Worm (Caenorhabditis elegans) whole organism, early embryonic: ENCODE data around the gene mpz-3.

Experiments used
- aly-1 ChIP-seq: sonication (generic microtip); optimal IDR thresholded peaks from 2 replicates; lab custom pipeline; 2016; ENCODE audit warnings: missing genetic modification characterization, missing compliant biosample characterization
- ama-1 ChIP-seq: fragments of 150-350 bp; optimal IDR thresholded peaks from 2 replicates; lab custom pipeline; 2014
- ceh-13 ChIP-seq: fragments of 200-800 bp; sonication (Bioruptor generic); optimal IDR thresholded peaks from 2 replicates; lab custom pipeline; 2018; ENCODE audit warnings: mild to moderate bottlenecking, missing genetic modification characterization, missing compliant biosample characterization
- ceh-36 ChIP-seq: sonication (generic microtip); optimal IDR thresholded peaks from 2 replicates; lab custom pipeline; 2016; ENCODE audit warnings: missing genetic modification characterization, inconsistent platforms, missing compliant biosample characterization
- ets-7 ChIP-seq: sonication (generic microtip); optimal IDR thresholded peaks from 2 replicates; lab custom pipeline; 2016; ENCODE audit warnings: missing genotype, missing genetic modification characterization, missing compliant biosample characterization
- flt-1 ChIP-seq: fragments of 200-800 bp; sonication (Bioruptor generic); IDR thresholded peaks from 2 replicates; pipeline ENCODE4 v1.3.6; 2022; ENCODE audit warnings: missing genetic modification characterization, missing compliant biosample characterization
- hmbx-1 ChIP-seq: sonication (generic microtip); optimal IDR thresholded peaks from 2 replicates; lab custom pipeline; 2016; ENCODE audit warnings: mild to moderate bottlenecking, missing genetic modification characterization, missing compliant biosample characterization
- hmg-4 ChIP-seq: fragments of 200-800 bp; sonication (Bioruptor generic); optimal IDR thresholded peaks from 2 replicates; lab custom pipeline; 2018; ENCODE audit warnings: mild to moderate bottlenecking, missing genetic modification characterization, missing compliant biosample characterization
- pes-1 ChIP-seq: fragments of 200-800 bp; sonication (Bioruptor generic); IDR thresholded peaks from 2 replicates; pipeline ENCODE4 v1.3.6; 2022; ENCODE audit warnings: missing genetic modification reagents, missing genetic modification characterization, missing compliant biosample characterization
- scrt-1 ChIP-seq: fragments of 200-800 bp; sonication (Bioruptor generic); IDR thresholded peaks from 2 replicates; pipeline ENCODE4 v1.3.6; 2022; ENCODE audit warnings: missing genetic modification characterization, missing compliant biosample characterization
- tbx-11 ChIP-seq: fragments of 200-800 bp; sonication (Bioruptor generic); IDR thresholded peaks from 2 replicates; pipeline ENCODE4 v1.3.6; 2022; ENCODE audit warnings: missing genetic modification characterization, missing compliant biosample characterization
- tra-4 ChIP-seq: sonication (generic microtip); optimal IDR thresholded peaks from 2 replicates; lab custom pipeline; 2017; ENCODE audit warnings: missing genetic modification characterization, missing compliant biosample characterization

DNA sequence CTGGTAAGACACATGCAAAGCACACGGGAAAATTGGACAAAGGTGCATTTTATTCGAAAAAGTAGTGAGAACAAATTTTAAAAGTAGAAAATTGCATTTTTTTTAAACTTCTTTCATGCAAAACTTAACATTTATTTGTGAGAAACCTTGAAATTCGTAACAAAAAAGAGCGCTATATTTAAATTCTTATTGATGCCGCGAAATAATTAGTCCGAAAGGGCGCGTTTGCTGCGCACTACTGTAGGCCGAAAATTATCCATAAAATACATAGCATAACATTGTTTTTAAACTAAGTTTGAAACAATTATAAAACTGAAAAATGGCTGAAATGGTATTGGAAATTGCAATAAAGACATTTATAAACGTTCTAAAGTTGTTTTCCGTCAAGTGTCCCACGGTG is 45.5 kb downstream of the mpz-3 start:
- TF ChIP-seq aly-1 (tag; lab: Kevin White, UChicago), result no peak
- no peak for TF ChIP-seq flt-1 (GFP tag; lab: Robert Waterston, UW)
- no peak for TF ChIP-seq hmg-4 (GFP tag; lab: Kevin White, UChicago)
- TF ChIP-seq ama-1 (lab: Kevin White, UChicago), result no peak
- TF ChIP-seq tra-4 (tag; lab: Kevin White, UChicago), result no peak
- no peak for TF ChIP-seq hmbx-1 (tag; lab: Kevin White, UChicago)
- TF ChIP-seq tbx-11, result no peak
- TF ChIP-seq ceh-36 (tag; lab: Kevin White, UChicago), result no peak
- no peak for TF ChIP-seq pes-1 (GFP tag; lab: Robert Waterston, UW)
- no peak for TF ChIP-seq scrt-1 (GFP tag; lab: Robert Waterston, UW)
- TF ChIP-seq ets-7, result no peak
- no peak for TF ChIP-seq ceh-13 (GFP tag; lab: Kevin White, UChicago)
